Worm (Caenorhabditis elegans) whole organism, young adult: ENCODE results near the gene srj-27.

ENCODE experiments used
- B0261.1 ChIP-seq: sonication (generic microtip); optimal IDR thresholded peaks from 2 replicates; lab custom pipeline; 2016; ENCODE audit warnings: mild to moderate bottlenecking, missing genetic modification characterization, moderate library complexity, missing compliant biosample characterization
- C06A6.2 ChIP-seq: fragments of 200-800 bp; sonication (Bioruptor generic); conservative IDR thresholded peaks from 2 replicates; pipeline ENCODE4 v1.3.6; 2022; ENCODE audit warnings: missing genetic modification characterization, missing compliant biosample characterization
- F10E7.11 ChIP-seq: sonication (generic microtip); optimal IDR thresholded peaks from 2 replicates; lab custom pipeline; 2017; ENCODE audit warnings: mild to moderate bottlenecking, missing genetic modification characterization, moderate library complexity, missing compliant biosample characterization
- F33H1.4 ChIP-seq: fragments of 200-800 bp; sonication (Bioruptor generic); IDR thresholded peaks from 2 replicates; pipeline ENCODE4 v1.3.6; 2022; ENCODE audit warnings: missing genetic modification reagents, missing genetic modification characterization, missing compliant biosample characterization
- F49E8.2 ChIP-seq: sonication (generic microtip); optimal IDR thresholded peaks from 3 replicates; lab custom pipeline; 2017; ENCODE audit warnings: missing genetic modification characterization, mild to moderate bottlenecking, missing compliant biosample characterization, antibody characterized with exemption, moderate library complexity; ENCODE audit not compliant: insufficient read depth
- F52B5.7 ChIP-seq: sonication (generic microtip); optimal IDR thresholded peaks from 2 replicates; lab custom pipeline; 2016; ENCODE audit warnings: mild to moderate bottlenecking, missing genetic modification characterization, missing compliant biosample characterization
- K11D2.4 ChIP-seq: fragments of 200-800 bp; sonication (Bioruptor generic); IDR thresholded peaks from 2 replicates; pipeline ENCODE4 v1.3.6; 2022; ENCODE audit warnings: missing genetic modification reagents, missing genetic modification characterization, missing compliant biosample characterization
- T07F8.4 ChIP-seq: sonication (generic microtip); optimal IDR thresholded peaks from 2 replicates; lab custom pipeline; 2016; ENCODE audit warnings: mild to moderate bottlenecking, missing genetic modification characterization, moderate library complexity, missing compliant biosample characterization
- ZK185.1 ChIP-seq: sonication (generic microtip); optimal IDR thresholded peaks from 2 replicates; lab custom pipeline; 2016; ENCODE audit warnings: mild to moderate bottlenecking, missing genetic modification characterization, missing compliant biosample characterization; ENCODE audit not compliant: poor library complexity, severe bottlenecking
- attf-5 ChIP-seq: fragments of 200-800 bp; sonication (Bioruptor generic); optimal IDR thresholded peaks from 2 replicates; lab custom pipeline; 2018; ENCODE audit warnings: mild to moderate bottlenecking, missing genetic modification characterization, missing compliant biosample characterization
- attf-6 ChIP-seq: fragments of 200-800 bp; sonication (Bioruptor generic); IDR thresholded peaks from 2 replicates; pipeline ENCODE4 v1.3.6; 2022; ENCODE audit warnings: missing genetic modification reagents, missing genetic modification characterization, missing compliant biosample characterization
- ceh-100 ChIP-seq: fragments of 200-800 bp; sonication (Bioruptor generic); IDR thresholded peaks from 2 replicates; pipeline ENCODE4 v1.3.6; 2022; ENCODE audit warnings: missing genetic modification reagents, missing genetic modification characterization, missing compliant biosample characterization
- ceh-40 ChIP-seq: fragments of 200-800 bp; sonication (Bioruptor generic); IDR thresholded peaks from 2 replicates; pipeline ENCODE4 v1.3.6; 2022; ENCODE audit warnings: missing genetic modification characterization, missing compliant biosample characterization
- ceh-91 ChIP-seq: fragments of 200-800 bp; sonication (Bioruptor generic); IDR thresholded peaks from 2 replicates; pipeline ENCODE4 v1.3.6; 2022; ENCODE audit warnings: missing genetic modification reagents, missing genetic modification characterization, missing compliant biosample characterization
- dpl-1 ChIP-seq: fragments of 150-350 bp; optimal IDR thresholded peaks from 2 replicates; lab custom pipeline; 2014; ENCODE audit warnings: missing biosample characterization, missing genetic modification reagents, missing genetic modification characterization
- ekl-4 ChIP-seq: fragments of 200-800 bp; sonication (Bioruptor generic); IDR thresholded peaks from 2 replicates; pipeline ENCODE4 v1.3.6; 2022; ENCODE audit warnings: missing genetic modification reagents, missing genetic modification characterization, missing compliant biosample characterization
- ets-4 ChIP-seq: fragments of 200-800 bp; sonication (Bioruptor generic); optimal IDR thresholded peaks from 2 replicates; lab custom pipeline; 2018; ENCODE audit warnings: mild to moderate bottlenecking, missing genetic modification characterization, missing compliant biosample characterization
- hmg-1.2 ChIP-seq: fragments of 200-800 bp; sonication (Bioruptor generic); IDR thresholded peaks from 2 replicates; pipeline ENCODE4 v1.3.6; 2022; ENCODE audit warnings: missing genetic modification reagents, missing genetic modification characterization, missing compliant biosample characterization
- let-526 ChIP-seq: fragments of 200-800 bp; sonication (Bioruptor generic); IDR thresholded peaks from 2 replicates; pipeline ENCODE4 v1.3.6; 2022; ENCODE audit warnings: missing genetic modification reagents, missing genetic modification characterization, missing compliant biosample characterization
- let-607 ChIP-seq, 2 experiments: fragments of 200-800 bp in 1 of 2; sonication (Bioruptor generic) in 1 of 2; sonication (generic microtip) in 1 of 2; optimal IDR thresholded peaks; 2 replicates each; lab custom pipeline; 2016 to 2018; ENCODE audit warnings: mild to moderate bottlenecking in 2 of 2, missing compliant biosample characterization in 2 of 2, missing genetic modification characterization in 2 of 2, moderate library complexity in 2 of 2, missing genotype in 1 of 2
- lin-54 ChIP-seq: fragments of 200-800 bp; sonication (Bioruptor generic); optimal IDR thresholded peaks from 2 replicates; lab custom pipeline; 2018; ENCODE audit warnings: mild to moderate bottlenecking, missing genetic modification characterization, missing compliant biosample characterization
- lir-1 ChIP-seq: fragments of 200-800 bp; sonication (Bioruptor generic); conservative IDR thresholded peaks from 2 replicates; pipeline ENCODE4 v1.3.6; 2022; ENCODE audit warnings: missing genetic modification reagents, missing genetic modification characterization, missing compliant biosample characterization
- mcd-1 ChIP-seq: fragments of 200-800 bp; sonication (Bioruptor generic); IDR thresholded peaks from 2 replicates; pipeline ENCODE4 v1.3.6; 2022; ENCODE audit warnings: missing genetic modification reagents, missing genetic modification characterization, missing compliant biosample characterization
- mes-4 ChIP-seq: sonication (generic microtip); optimal IDR thresholded peaks from 2 replicates; lab custom pipeline; 2016; ENCODE audit warnings: missing genotype, missing genetic modification characterization, missing compliant biosample characterization
- nfya-2 ChIP-seq: fragments of 200-800 bp; sonication (Bioruptor generic); IDR thresholded peaks from 2 replicates; pipeline ENCODE4 v1.3.6; 2022; ENCODE audit warnings: missing genetic modification reagents, missing genetic modification characterization, missing compliant biosample characterization
- nhr-179 ChIP-seq: sonication (generic microtip); optimal IDR thresholded peaks from 2 replicates; lab custom pipeline; 2016; ENCODE audit warnings: mild to moderate bottlenecking, missing genetic modification characterization, missing compliant biosample characterization
- nhr-80 ChIP-seq: sonication (generic microtip); optimal IDR thresholded peaks from 2 replicates; lab custom pipeline; 2016; ENCODE audit warnings: missing genetic modification characterization, missing compliant biosample characterization
- nhr-90 ChIP-seq: sonication (generic microtip); optimal IDR thresholded peaks from 2 replicates; lab custom pipeline; 2016; ENCODE audit warnings: missing genotype, mild to moderate bottlenecking, missing genetic modification characterization, missing compliant biosample characterization
- snpc-1.3 ChIP-seq: sonication (generic microtip); optimal IDR thresholded peaks from 2 replicates; lab custom pipeline; 2017; ENCODE audit warnings: missing genetic modification characterization, mild to moderate bottlenecking, missing compliant biosample characterization, antibody characterized with exemption, moderate library complexity, missing genotype, missing genetic modification reagents; ENCODE audit not compliant: insufficient read depth
- snpc-4 ChIP-seq, 5 experiments: fragments of 150-350 bp in 1 of 5; sonication (generic microtip) in 4 of 5; optimal IDR thresholded peaks; 2 replicates each; lab custom pipeline; 2014 to 2018; ENCODE audit warnings: missing genetic modification characterization in 5 of 5, missing biosample characterization in 3 of 5, antibody characterized with exemption in 2 of 5, mild to moderate bottlenecking in 2 of 5, missing compliant biosample characterization in 2 of 5, missing genotype in 2 of 5, moderate library complexity in 2 of 5, missing genetic modification reagents in 1 of 5
- sptf-2 ChIP-seq: fragments of 200-800 bp; sonication (Bioruptor generic); optimal IDR thresholded peaks from 2 replicates; lab custom pipeline; 2018; ENCODE audit warnings: mild to moderate bottlenecking, missing genetic modification characterization, missing compliant biosample characterization
- tbp1 ChIP-seq: fragments of 200-800 bp; sonication (Bioruptor generic); optimal IDR thresholded peaks from 2 replicates; lab custom pipeline; 2018; ENCODE audit warnings: mild to moderate bottlenecking, missing genetic modification characterization, missing compliant biosample characterization
- tbx-9 ChIP-seq: sonication (generic microtip); optimal IDR thresholded peaks from 2 replicates; lab custom pipeline; 2016; ENCODE audit warnings: borderline replicate concordance, missing genetic modification characterization, inconsistent platforms, missing compliant biosample characterization
- tlf-1 ChIP-seq: fragments of 200-800 bp; sonication (Bioruptor generic); optimal IDR thresholded peaks from 2 replicates; lab custom pipeline; 2018; ENCODE audit warnings: mild to moderate bottlenecking, missing genetic modification characterization, missing compliant biosample characterization
- ztf-25 ChIP-seq: fragments of 200-800 bp; sonication (Bioruptor generic); IDR thresholded peaks from 2 replicates; pipeline ENCODE4 v1.3.6; 2022; ENCODE audit warnings: missing genetic modification reagents, missing genetic modification characterization, missing compliant biosample characterization

The srj-27 gene

ce11 chrV:15148800-15149199 is 21.5 kb upstream of the srj-27 start, which contains the start of gene T09F5.1:
TSS of gene T09F5.1 (plus strand) at chrV:15149100.
- TF ChIP-seq T07F8.4 (tag; lab: Kevin White, UChicago) (no peak), F49E8.2 (tag; lab: Kevin White, UChicago) (no peak), ceh-40 (GFP tag; lab: Robert Waterston, UW) (no peak), ceh-91 (no peak), dpl-1 (GFP tag; lab: Kevin White, UChicago) (no peak), ekl-4 (no peak)

- TF ChIP-seq lir-1 (GFP tag; lab: Robert Waterston, UW): no peak
- no peak for TF ChIP-seq ZK185.1 (tag; lab: Kevin White, UChicago)
- TF ChIP-seq let-526 (GFP tag; lab: Robert Waterston, UW): no peak
- no peak for TF ChIP-seq ets-4 (GFP tag; lab: Kevin White, UChicago)
- TF ChIP-seq lin-54: no peak
- TF ChIP-seq ztf-25 (GFP tag; lab: Robert Waterston, UW): no peak
- TF ChIP-seq tlf-1 (GFP tag; lab: Kevin White, UChicago): no peak
- TF ChIP-seq nhr-80: no peak
- TF ChIP-seq nhr-90: no peak
- TF ChIP-seq nhr-179 (tag; lab: Kevin White, UChicago): no peak
- TF ChIP-seq sptf-2 (GFP tag; lab: Kevin White, UChicago): no peak
- no peak for TF ChIP-seq tbp1 (GFP tag; lab: Kevin White, UChicago)
- no peak for TF ChIP-seq mes-4
- no peak for TF ChIP-seq attf-6 (GFP tag; lab: Robert Waterston, UW)
- TF ChIP-seq, all 124 proteins: peak for 0
Observed at ce11 chrV:15147776-15148175, 20.5 kb upstream of the srj-27 start, which contains the start of gene T09F5.20. TSS of gene T09F5.20 (minus strand) at chrV:15147876.

ce11 chrV:15143798-15144197 is 16.5 kb upstream of the srj-27 start, which contains the start of gene K08F9.4:
TSS of gene K08F9.4 (plus strand) at chrV:15144019.
- no peak for TF ChIP-seq snpc-4 (GFP tag; optimal IDR thresholded peaks at IDR 0.05; lab: Kevin White, UChicago)
- peak in 1 of 4 experiments; percentile 7 for TF ChIP-seq snpc-4 (tag; optimal IDR thresholded peaks at IDR 0.05; lab: Kevin White, UChicago)
- peak; percentile 92 for TF ChIP-seq hmg-1.2 (GFP tag; lab: Robert Waterston, UW)
- peak; percentile 8 for TF ChIP-seq lin-54
- TF ChIP-seq K11D2.4: no peak
- no peak for TF ChIP-seq nfya-2 (GFP tag; lab: Robert Waterston, UW)
- TF ChIP-seq ceh-100 (GFP tag; lab: Robert Waterston, UW): peak; percentile 88
- TF ChIP-seq mcd-1 (GFP tag; lab: Robert Waterston, UW): peak; percentile 86
- TF ChIP-seq attf-5 (GFP tag; lab: Kevin White, UChicago): peak; percentile 1

ce11 chrV:15143285-15143684 is 16.0 kb upstream of the srj-27 start, which contains the start of gene K08F9.1:
TSS of gene K08F9.1 (minus strand) at chrV:15143385.
- no peak for TF ChIP-seq F52B5.7 (tag; lab: Kevin White, UChicago)
- TF ChIP-seq F10E7.11 (tag; lab: Kevin White, UChicago): no peak
- TF ChIP-seq ZK185.1 (tag; lab: Kevin White, UChicago): no peak
- TF ChIP-seq C06A6.2: no peak
- no peak for TF ChIP-seq F33H1.4
- TF ChIP-seq tbx-9 (tag; lab: Kevin White, UChicago): no peak
- no peak for TF ChIP-seq snpc-1.3 (tag; lab: Kevin White, UChicago)
- TF ChIP-seq let-607 (tag; optimal IDR thresholded peaks at IDR 0.05; lab: Kevin White, UChicago): no peak
- TF ChIP-seq B0261.1 (tag; lab: Kevin White, UChicago): no peak
